Worm (Caenorhabditis elegans): ENCODE data around the gene F08G12.5.

- TF ChIP-seq cog-1 (tag; optimal IDR thresholded peaks at IDR 0.05) (peak; percentile 29), ref-1 (GFP tag; conservative IDR thresholded peaks at IDR 0.05) (no peak), T22C8.4 (GFP tag; IDR thresholded peaks at IDR 0.05) (no peak), med-1 (GFP tag; optimal IDR thresholded peaks at IDR 0.05; ENCODE audit: insufficient read depth) (no peak), tab-1 (GFP tag; IDR thresholded peaks at IDR 0.05) (no peak), flt-1 (GFP tag; IDR thresholded peaks at IDR 0.05) (peak; percentile 70; the same call in 1 of the 2 replicates), ztf-23 (GFP tag; IDR thresholded peaks at IDR 0.05) (peak; percentile 70), ztf-29 (GFP tag; IDR thresholded peaks at IDR 0.05) (no peak)
Measured at ce11 chrX:11262319-11263074, 47.6 kb downstream of the F08G12.5 start, which contains the start of gene C03A3.2.
